Fruit fly (Drosophila melanogaster): ENCODE measurements around the gene Tengl4.

Gene Tengl4

dm6 chr3R:10949984-10950383, at the start of gene Tengl4:
Gene Tengl4, plus strand, starts transcription at chr3R:10950284.
- no peak for TF ChIP-seq h (optimal IDR thresholded peaks at IDR 0.05)
- TF ChIP-seq ttk (optimal IDR thresholded peaks at IDR 0.05) = no peak
- TF ChIP-seq insv (optimal IDR thresholded peaks at IDR 0.05) = no peak
- no peak for TF ChIP-seq psq (optimal IDR thresholded peaks at IDR 0.05)
- TF ChIP-seq Myc (optimal IDR thresholded peaks at IDR 0.05) = no peak
- TF ChIP-seq Sin3A (optimal IDR thresholded peaks at IDR 0.05) = no peak

- TF ChIP-seq Myc (optimal IDR thresholded peaks at IDR 0.05) (no peak), psq (optimal IDR thresholded peaks at IDR 0.05) (no peak), h (optimal IDR thresholded peaks at IDR 0.05) (no peak), Sin3A (optimal IDR thresholded peaks at IDR 0.05) (no peak), insv (optimal IDR thresholded peaks at IDR 0.05) (no peak), ttk (optimal IDR thresholded peaks at IDR 0.05) (no peak)
Measured at dm6 chr3R:10957630-10958029, 7.5 kb downstream of the Tengl4 start.

- TF ChIP-seq Myc (optimal IDR thresholded peaks at IDR 0.05) (no peak), h (optimal IDR thresholded peaks at IDR 0.05) (no peak), Sin3A (optimal IDR thresholded peaks at IDR 0.05) (no peak), ttk (optimal IDR thresholded peaks at IDR 0.05) (no peak), psq (optimal IDR thresholded peaks at IDR 0.05) (no peak), insv (optimal IDR thresholded peaks at IDR 0.05) (no peak)
Measured at dm6 chr3R:10972139-10972538, 22.1 kb downstream of the Tengl4 start, which contains the start of gene side-VI. Gene side-VI, plus strand, starts transcription at chr3R:10972381.
